Fruit fly (Drosophila melanogaster) whole organism, embryonic: Measurements from ENCODE around the gene CG5921.

Experiments
- Atf-2 ChIP-seq: fragments of 200-800 bp; sonication (Bioruptor generic); optimal IDR thresholded peaks from 2 replicates; lab custom pipeline; 2016; ENCODE audit warnings: missing biosample characterization, missing genetic modification characterization
- CG10147 ChIP-seq: fragments of 200-800 bp; sonication (Bioruptor generic); optimal IDR thresholded peaks from 2 replicates; lab custom pipeline; 2019; ENCODE audit warnings: missing biosample characterization, mild to moderate bottlenecking, missing genetic modification characterization, moderate library complexity
- CG10431 ChIP-seq: fragments of 200-800 bp; sonication (Bioruptor generic); optimal IDR thresholded peaks from 3 replicates; lab custom pipeline; 2018; ENCODE audit warnings: missing biosample characterization, mild to moderate bottlenecking, missing genetic modification characterization
- CG11247 ChIP-seq: fragments of 200-800 bp; sonication (Bioruptor generic); IDR thresholded peaks from 2 replicates; pipeline ENCODE4 v1.3.6; 2022; ENCODE audit warnings: missing biosample characterization, missing genetic modification characterization
- CG12071 ChIP-seq: fragments of 200-800 bp; sonication (Bioruptor generic); optimal IDR thresholded peaks from 3 replicates; lab custom pipeline; 2018; ENCODE audit warnings: missing biosample characterization, mild to moderate bottlenecking, missing genetic modification characterization
- CG1233 ChIP-seq: fragments of 200-800 bp; sonication (Bioruptor generic); optimal IDR thresholded peaks from 4 replicates; lab custom pipeline; 2018; ENCODE audit warnings: missing biosample characterization, mild to moderate bottlenecking, missing genetic modification characterization
- CG13296 ChIP-seq: fragments of 200-800 bp; sonication (Bioruptor generic); optimal IDR thresholded peaks from 3 replicates; lab custom pipeline; 2018; ENCODE audit warnings: missing biosample characterization, mild to moderate bottlenecking, missing genetic modification characterization
- CG1602 ChIP-seq: fragments of 200-800 bp; sonication (Bioruptor generic); optimal IDR thresholded peaks from 3 replicates; lab custom pipeline; 2016; ENCODE audit warnings: missing biosample characterization, missing genetic modification characterization
- CG18011 ChIP-seq: fragments of 200-800 bp; sonication (Bioruptor generic); optimal IDR thresholded peaks from 2 replicates; lab custom pipeline; 2017; ENCODE audit warnings: missing biosample characterization, missing genetic modification characterization, mild to moderate bottlenecking, moderate library complexity, missing genotype
- CG18262 ChIP-seq: fragments of 200-800 bp; optimal IDR thresholded peaks from 3 replicates; lab custom pipeline; 2019; ENCODE audit warnings: missing biosample characterization, mild to moderate bottlenecking, missing genetic modification characterization, moderate library complexity
- CG3163 ChIP-seq: fragments of 200-800 bp; sonication (Bioruptor generic); optimal IDR thresholded peaks from 3 replicates; lab custom pipeline; 2016; ENCODE audit warnings: missing biosample characterization, missing genetic modification characterization
- CG4730 ChIP-seq: fragments of 200-800 bp; sonication (Bioruptor generic); IDR thresholded peaks from 2 replicates; pipeline ENCODE4 v1.3.6; 2022; ENCODE audit warnings: missing biosample characterization, missing genetic modification characterization
- CG6813 ChIP-seq: fragments of 200-800 bp; sonication (Bioruptor generic); optimal IDR thresholded peaks from 2 replicates; lab custom pipeline; 2017; ENCODE audit warnings: missing biosample characterization, missing genetic modification characterization, mild to moderate bottlenecking, moderate library complexity, missing genetic modification reagents
- CG8089 ChIP-seq: fragments of 200-800 bp; sonication (Bioruptor generic); optimal IDR thresholded peaks from 3 replicates; lab custom pipeline; 2016; ENCODE audit warnings: missing biosample characterization, missing genetic modification characterization
- CG8281 ChIP-seq: fragments of 200-800 bp; sonication (Bioruptor generic); optimal IDR thresholded peaks from 2 replicates; lab custom pipeline; 2018; ENCODE audit warnings: missing biosample characterization, mild to moderate bottlenecking, missing genetic modification characterization, moderate library complexity
- CG9215 ChIP-seq: fragments of 200-800 bp; sonication (Bioruptor generic); IDR thresholded peaks from 2 replicates; pipeline ENCODE4 v1.3.6; 2022; ENCODE audit warnings: missing biosample characterization, missing genetic modification characterization
- Camta ChIP-seq: fragments of 200-800 bp; sonication (Bioruptor generic); optimal IDR thresholded peaks from 2 replicates; lab custom pipeline; 2016; ENCODE audit warnings: missing biosample characterization, missing genetic modification characterization
- CoRest ChIP-seq: fragments of 200-800 bp; sonication (Bioruptor generic); optimal IDR thresholded peaks from 3 replicates; lab custom pipeline; 2018; ENCODE audit warnings: missing biosample characterization, mild to moderate bottlenecking, missing genetic modification characterization, moderate library complexity
- CrebB ChIP-seq: fragments of 200-800 bp; sonication (Bioruptor generic); optimal IDR thresholded peaks from 3 replicates; lab custom pipeline; 2018; ENCODE audit warnings: missing biosample characterization, mild to moderate bottlenecking, missing genetic modification characterization
- Dad ChIP-seq: fragments of 200-800 bp; sonication (Bioruptor generic); optimal IDR thresholded peaks from 3 replicates; lab custom pipeline; 2016; ENCODE audit warnings: missing biosample characterization, missing genetic modification characterization
- Dref ChIP-seq: fragments of 200-800 bp; sonication (Bioruptor generic); IDR thresholded peaks from 2 replicates; pipeline ENCODE4 v1.3.6; 2022; ENCODE audit warnings: missing biosample characterization, missing genetic modification characterization
- Eip74EF ChIP-seq, 2 experiments: fragments of 200-800 bp in 1 of 2; fragments of >200 bp in 1 of 2; sonication (Bioruptor generic) in 1 of 2; optimal IDR thresholded peaks; 2 replicates each; lab custom pipeline; 2017 to 2019; ENCODE audit warnings: missing biosample characterization in 2 of 2, missing genetic modification characterization in 2 of 2, mild to moderate bottlenecking in 1 of 2, moderate library complexity in 1 of 2
- Lim3 ChIP-seq: fragments of 200-800 bp; sonication (Bioruptor generic); IDR thresholded peaks from 2 replicates; pipeline ENCODE4 v1.3.6; 2022; ENCODE audit warnings: missing biosample characterization, missing genetic modification characterization
- Lpt ChIP-seq: fragments of >200 bp; optimal IDR thresholded peaks from 2 replicates; lab custom pipeline; 2018; ENCODE audit warnings: missing biosample characterization, missing genetic modification characterization
- NC2α ChIP-seq: fragments of 200-800 bp; sonication (Bioruptor generic); optimal IDR thresholded peaks from 2 replicates; lab custom pipeline; 2016; ENCODE audit warnings: missing biosample characterization, missing genetic modification characterization
- Nf-YA ChIP-seq: fragments of 200-800 bp; sonication (Bioruptor generic); IDR thresholded peaks from 2 replicates; pipeline ENCODE4 v1.3.6; 2022; ENCODE audit warnings: missing biosample characterization, missing genetic modification characterization
- Nf-YC ChIP-seq: fragments of 200-800 bp; optimal IDR thresholded peaks from 3 replicates; lab custom pipeline; 2019; ENCODE audit warnings: missing biosample characterization, mild to moderate bottlenecking, missing genetic modification characterization, moderate library complexity
- Rfx ChIP-seq: fragments of 200-800 bp; sonication (Bioruptor generic); IDR thresholded peaks from 2 replicates; pipeline ENCODE4 v1.3.6; 2022; ENCODE audit warnings: missing biosample characterization, missing genetic modification characterization
- Sry-δ ChIP-seq: fragments of 200-800 bp; sonication (Bioruptor generic); optimal IDR thresholded peaks from 2 replicates; lab custom pipeline; 2016; ENCODE audit warnings: missing biosample characterization, missing genetic modification characterization
- Xrp1 ChIP-seq: fragments of 200-800 bp; sonication (Bioruptor generic); IDR thresholded peaks from 2 replicates; pipeline ENCODE4 v1.3.6; 2022; ENCODE audit warnings: missing biosample characterization, missing genetic modification characterization
- ap ChIP-seq: fragments of 200-800 bp; sonication (Bioruptor generic); IDR thresholded peaks from 2 replicates; pipeline ENCODE4 v1.3.6; 2022; ENCODE audit warnings: missing biosample characterization, missing genetic modification characterization
- ato ChIP-seq: fragments of 200-800 bp; sonication (Bioruptor generic); IDR thresholded peaks from 2 replicates; pipeline ENCODE4 v1.3.6; 2022; ENCODE audit warnings: missing biosample characterization, missing genetic modification characterization; ENCODE audit not compliant: partially characterized antibody
- bigmax ChIP-seq: fragments of 200-800 bp; sonication (Bioruptor generic); optimal IDR thresholded peaks from 2 replicates; lab custom pipeline; 2018; ENCODE audit warnings: missing biosample characterization, mild to moderate bottlenecking, missing genetic modification characterization
- bowl ChIP-seq: fragments of 200-800 bp; sonication (Bioruptor generic); IDR thresholded peaks from 2 replicates; pipeline ENCODE4 v1.3.6; 2022; ENCODE audit warnings: missing biosample characterization, missing genetic modification characterization
- cwo ChIP-seq: fragments of 200-800 bp; sonication (Bioruptor generic); optimal IDR thresholded peaks from 3 replicates; lab custom pipeline; 2017; ENCODE audit warnings: missing biosample characterization, missing genetic modification characterization, mild to moderate bottlenecking, moderate library complexity, missing genetic modification reagents
- gsb ChIP-seq: fragments of 200-800 bp; sonication (Bioruptor generic); IDR thresholded peaks from 2 replicates; pipeline ENCODE4 v1.3.6; 2022; ENCODE audit warnings: missing biosample characterization, missing genetic modification characterization
- gt ChIP-seq: fragments of 200-800 bp; sonication (Bioruptor generic); IDR thresholded peaks from 2 replicates; pipeline ENCODE4 v1.3.6; 2022; ENCODE audit warnings: missing biosample characterization, missing genetic modification characterization
- hbn ChIP-seq: fragments of 200-800 bp; sonication (Bioruptor generic); IDR thresholded peaks from 2 replicates; pipeline ENCODE4 v1.3.6; 2022; ENCODE audit warnings: missing biosample characterization, missing genetic modification characterization; ENCODE audit not compliant: partially characterized antibody
- ind ChIP-seq: fragments of 200-800 bp; sonication (Bioruptor generic); optimal IDR thresholded peaks from 3 replicates; lab custom pipeline; 2016; ENCODE audit warnings: missing biosample characterization, missing genetic modification characterization
- kni ChIP-seq: fragments of 200-800 bp; sonication (Bioruptor generic); optimal IDR thresholded peaks from 3 replicates; lab custom pipeline; 2017; ENCODE audit warnings: mild to moderate bottlenecking, missing biosample characterization, missing genetic modification reagents, missing genetic modification characterization
- lmd ChIP-seq: fragments of 200-800 bp; sonication (Bioruptor generic); IDR thresholded peaks from 2 replicates; pipeline ENCODE4 v1.3.6; 2022; ENCODE audit warnings: missing biosample characterization, missing genetic modification characterization
- lola ChIP-seq, 3 experiments: fragments of >200 bp in 2 of 3; fragments of 200-800 bp in 1 of 3; sonication (Bioruptor generic) in 1 of 3; optimal IDR thresholded peaks; 2 replicates each; lab custom pipeline; 2017 to 2019; ENCODE audit warnings: missing biosample characterization in 3 of 3, missing genetic modification characterization in 3 of 3, mild to moderate bottlenecking in 1 of 3, moderate library complexity in 1 of 3
- lov ChIP-seq, 2 experiments: fragments of 200-800 bp in 1 of 2; fragments of >200 bp in 1 of 2; sonication (Bioruptor generic) in 1 of 2; IDR thresholded peaks in 1 of 2; optimal IDR thresholded peaks in 1 of 2; 2 replicates in 1 of 2; 3 replicates in 1 of 2; pipeline versions ENCODE4 v1.3.6 to Lab custom; 2017 to 2022; ENCODE audit warnings: missing biosample characterization in 1 of 2, missing genetic modification characterization in 1 of 2
- pan ChIP-seq, 4 experiments: fragments of >200 bp in 3 of 4; fragments of 200-800 bp in 1 of 4; sonication (Bioruptor generic) in 1 of 4; optimal IDR thresholded peaks in 3 of 4; IDR thresholded peaks in 1 of 4; 2 replicates each; pipeline versions ENCODE4 v1.3.6 to Lab custom; 2017 to 2022; ENCODE audit warnings: missing biosample characterization in 2 of 4, missing genetic modification characterization in 2 of 4, mixed read lengths in 1 of 4
- psq ChIP-seq: fragments of 200-800 bp; sonication (Bioruptor generic); optimal IDR thresholded peaks from 2 replicates; lab custom pipeline; 2017; ENCODE audit warnings: missing biosample characterization, missing genetic modification characterization
- sim ChIP-seq: fragments of 200-800 bp; sonication (Bioruptor generic); IDR thresholded peaks from 2 replicates; pipeline ENCODE4 v1.3.6; 2022; ENCODE audit warnings: missing biosample characterization, missing genetic modification characterization
- slbo ChIP-seq: fragments of 200-800 bp; sonication (Bioruptor generic); IDR thresholded peaks from 2 replicates; pipeline ENCODE4 v1.3.6; 2022; ENCODE audit warnings: missing biosample characterization, missing genetic modification characterization
- tna ChIP-seq: fragments of 200-800 bp; sonication (Bioruptor generic); IDR thresholded peaks from 2 replicates; pipeline ENCODE4 v1.3.6; 2022; ENCODE audit warnings: missing biosample characterization, missing genetic modification characterization; ENCODE audit not compliant: partially characterized antibody
- usp ChIP-seq: fragments of >200 bp; optimal IDR thresholded peaks from 2 replicates; lab custom pipeline; 2017; ENCODE audit warnings: missing biosample characterization, missing genetic modification characterization

Gene CG5921

dm6 chrX:6031692-6032091, 18.9 kb upstream of the CG5921 start (continued):
- peak; percentile 73 for TF ChIP-seq CG13296 (GFP tag; lab: Kevin White, UChicago)
- no peak for TF ChIP-seq hbn (GFP tag; lab: Robert Waterston, UW)
- TF ChIP-seq bigmax, result no peak
- no peak for TF ChIP-seq bowl
- no peak for TF ChIP-seq usp (GFP tag; lab: Kevin White, UChicago)
- peak; percentile 74 for TF ChIP-seq CG1233 (GFP tag; lab: Kevin White, UChicago)
- TF ChIP-seq Lpt, result no peak
- TF ChIP-seq CG10431, result peak; percentile 50
- no peak for TF ChIP-seq tna (GFP tag; lab: Robert Waterston, UW)
- peak; percentile 60 for TF ChIP-seq cwo (GFP tag; lab: Kevin White, UChicago)
- peak; percentile 85 for TF ChIP-seq CoRest
- TF ChIP-seq CG12071 (GFP tag; lab: Kevin White, UChicago), result peak; percentile 64
- TF ChIP-seq CG11247, result peak; percentile 69
- no peak for TF ChIP-seq gsb (GFP tag; lab: Robert Waterston, UW)
- TF ChIP-seq Rfx (GFP tag; lab: Robert Waterston, UW), result peak; percentile 71
- TF ChIP-seq lov (optimal IDR thresholded peaks at IDR 0.05; lab: Kevin White, UChicago), result no peak
- TF ChIP-seq lov (GFP tag; IDR thresholded peaks at IDR 0.05; lab: Robert Waterston, UW), result peak; percentile 77; the same call in 2 of the 3 replicates
- TF ChIP-seq psq (GFP tag; lab: Kevin White, UChicago), result peak; percentile 23
- peak; percentile 56 for TF ChIP-seq NC2α (GFP tag; lab: Kevin White, UChicago)
- TF ChIP-seq Nf-YA (GFP tag; lab: Robert Waterston, UW), result peak; percentile 43; the same call in 1 of the 2 replicates
- TF ChIP-seq Eip74EF (GFP tag; optimal IDR thresholded peaks at IDR 0.05; lab: Kevin White, UChicago), result peak in 1 of 2 experiments; percentile 68
- peak; percentile 82 for TF ChIP-seq CG6813 (GFP tag; lab: Kevin White, UChicago)
- TF ChIP-seq pan (optimal IDR thresholded peaks at IDR 0.05; lab: Kevin White, UChicago), result no peak
- TF ChIP-seq pan (GFP tag; optimal IDR thresholded peaks at IDR 0.05 in 1 of 2, IDR thresholded peaks at IDR 0.05 in 1 of 2), result peak in 1 of 2 experiments; percentile 82
- TF ChIP-seq CG8281 (tag; lab: Kevin White, UChicago), result peak; percentile 56
- no peak for TF ChIP-seq ato
- 0 out of 2 replicates have a peak, but pooled peaks have one; percentile 51 for TF ChIP-seq CG4730
- peak; percentile 46 for TF ChIP-seq CG10147
- peak; percentile 82 for TF ChIP-seq slbo (GFP tag; lab: Robert Waterston, UW)
- TF ChIP-seq CG9215 (GFP tag; lab: Robert Waterston, UW), result peak; percentile 48
- TF ChIP-seq lola (GFP tag; optimal IDR thresholded peaks at IDR 0.05; lab: Kevin White, UChicago), result peak in 1 of 3 experiments; percentile 82
- peak; percentile 23 for TF ChIP-seq kni (GFP tag; lab: Kevin White, UChicago)
- TF ChIP-seq Lim3 (GFP tag; lab: Robert Waterston, UW), result 0 out of 2 replicates have a peak, but pooled peaks have one; percentile 29
- TF ChIP-seq CG8089, result peak; percentile 67
- peak; percentile 74 for TF ChIP-seq Camta
- peak; percentile 59 for TF ChIP-seq Nf-YC
- TF ChIP-seq lmd, result peak; percentile 73
- no peak for TF ChIP-seq CG18011 (GFP tag; lab: Kevin White, UChicago)
- TF ChIP-seq sim, result peak; percentile 57; the same call in 1 of the 2 replicates
- TF ChIP-seq CG18262, result peak; percentile 79
- peak; percentile 39 for TF ChIP-seq Sry-δ (GFP tag; lab: Kevin White, UChicago)
- peak; percentile 71 for TF ChIP-seq CrebB
- TF ChIP-seq CG1602 (GFP tag; lab: Kevin White, UChicago), result peak; percentile 77
- peak; percentile 51; the same call in 1 of the 2 replicates for TF ChIP-seq ap (GFP tag; lab: Robert Waterston, UW)
- peak; percentile 47 for TF ChIP-seq CG3163 (GFP tag; lab: Kevin White, UChicago)
- 0 out of 2 replicates have a peak, but pooled peaks have one; percentile 25 for TF ChIP-seq gt
- peak; percentile 89 for TF ChIP-seq Xrp1 (GFP tag; lab: Robert Waterston, UW)
- TF ChIP-seq Atf-2 (GFP tag; lab: Kevin White, UChicago), result peak; percentile 72
- TF ChIP-seq Dref (GFP tag; lab: Robert Waterston, UW), result no peak
- peak; percentile 52 for TF ChIP-seq Dad
- TF ChIP-seq ind (GFP tag; lab: Kevin White, UChicago), result peak; percentile 67
